Worm (Caenorhabditis elegans) whole organism, mixed stage, embryonic: ENCODE results near the gene F40F9.10.

Experiments used
- M03D4.4 ChIP-seq: sonication (generic microtip); optimal IDR thresholded peaks from 2 replicates; lab custom pipeline; 2017; ENCODE audit warnings: mild to moderate bottlenecking, missing genetic modification characterization, missing compliant biosample characterization
- bed-3 ChIP-seq: fragments of 200-800 bp; sonication (Bioruptor generic); optimal IDR thresholded peaks from 3 replicates; lab custom pipeline; 2018; ENCODE audit warnings: mild to moderate bottlenecking, missing genetic modification characterization, moderate library complexity, missing compliant biosample characterization
- blmp-1 ChIP-seq: fragments of 150-350 bp; optimal IDR thresholded peaks from 2 replicates; lab custom pipeline; 2014; ENCODE audit warnings: missing biosample characterization, missing genetic modification characterization
- ceh-43 ChIP-seq: fragments of 200-800 bp; sonication (Bioruptor generic); optimal IDR thresholded peaks from 2 replicates; lab custom pipeline; 2018; ENCODE audit warnings: mild to moderate bottlenecking, missing genetic modification characterization, moderate library complexity, missing compliant biosample characterization
- ceh-83 ChIP-seq: fragments of 200-800 bp; sonication (Bioruptor generic); optimal IDR thresholded peaks from 2 replicates; lab custom pipeline; 2018; ENCODE audit warnings: mild to moderate bottlenecking, missing genetic modification characterization, missing compliant biosample characterization
- ces-1 ChIP-seq: fragments of 150-350 bp; optimal IDR thresholded peaks from 2 replicates; lab custom pipeline; 2014; ENCODE audit warnings: missing biosample characterization, missing genetic modification reagents, missing genetic modification characterization
- cnd-1 ChIP-seq: fragments of 200-800 bp; sonication (Bioruptor generic); optimal IDR thresholded peaks from 2 replicates; lab custom pipeline; 2018; ENCODE audit warnings: mild to moderate bottlenecking, missing genetic modification characterization, missing compliant biosample characterization
- drap-1 ChIP-seq: fragments of 200-800 bp; sonication (Bioruptor generic); optimal IDR thresholded peaks from 3 replicates; lab custom pipeline; 2018; ENCODE audit warnings: mild to moderate bottlenecking, missing genetic modification characterization, missing compliant biosample characterization
- elt-1 ChIP-seq: sonication (generic microtip); optimal IDR thresholded peaks from 2 replicates; lab custom pipeline; 2017; ENCODE audit warnings: missing genetic modification characterization, mild to moderate bottlenecking, missing compliant biosample characterization, antibody characterized with exemption, moderate library complexity, borderline replicate concordance; ENCODE audit not compliant: insufficient read depth
- elt-3 ChIP-seq: fragments of 150-350 bp; optimal IDR thresholded peaks from 2 replicates; lab custom pipeline; 2014; ENCODE audit warnings: missing biosample characterization, missing genetic modification characterization
- flh-1 ChIP-seq: fragments of 200-800 bp; sonication (Bioruptor generic); optimal IDR thresholded peaks from 2 replicates; lab custom pipeline; 2018; ENCODE audit warnings: mild to moderate bottlenecking, missing genetic modification characterization, moderate library complexity, missing compliant biosample characterization
- ham-2 ChIP-seq: fragments of 200-800 bp; sonication (Bioruptor generic); optimal IDR thresholded peaks from 2 replicates; lab custom pipeline; 2018; ENCODE audit warnings: mild to moderate bottlenecking, missing genetic modification characterization, missing compliant biosample characterization
- lin-13 ChIP-seq: fragments of 150-350 bp; optimal IDR thresholded peaks from 2 replicates; lab custom pipeline; 2014; ENCODE audit warnings: missing biosample characterization, missing genetic modification characterization
- lin-32 ChIP-seq: fragments of 200-800 bp; sonication (Bioruptor generic); optimal IDR thresholded peaks from 2 replicates; lab custom pipeline; 2018; ENCODE audit warnings: mild to moderate bottlenecking, missing genetic modification characterization, missing compliant biosample characterization
- lsy-2 ChIP-seq: fragments of 150-350 bp; optimal IDR thresholded peaks from 2 replicates; lab custom pipeline; 2014; ENCODE audit warnings: missing biosample characterization, missing genetic modification characterization
- mab-5 ChIP-seq: fragments of 150-350 bp; optimal IDR thresholded peaks from 2 replicates; lab custom pipeline; 2014; ENCODE audit warnings: missing biosample characterization, missing genetic modification characterization
- nhr-12 ChIP-seq: fragments of 150-350 bp; optimal IDR thresholded peaks from 2 replicates; lab custom pipeline; 2014; ENCODE audit warnings: missing biosample characterization, missing genetic modification characterization
- nhr-2 ChIP-seq: fragments of 150-350 bp; optimal IDR thresholded peaks from 2 replicates; lab custom pipeline; 2014; ENCODE audit warnings: missing biosample characterization, missing genetic modification characterization
- nhr-237 ChIP-seq: fragments of 150-350 bp; optimal IDR thresholded peaks from 2 replicates; lab custom pipeline; 2014; ENCODE audit warnings: missing biosample characterization, missing genetic modification characterization
- nhr-28 ChIP-seq: fragments of 150-350 bp; optimal IDR thresholded peaks from 2 replicates; lab custom pipeline; 2014; ENCODE audit warnings: missing biosample characterization, missing genetic modification characterization
- nhr-76 ChIP-seq: sonication (generic microtip); optimal IDR thresholded peaks from 2 replicates; lab custom pipeline; 2017; ENCODE audit warnings: missing biosample characterization, missing genetic modification characterization
- pha-4 ChIP-seq: fragments of 150-350 bp; optimal IDR thresholded peaks from 2 replicates; lab custom pipeline; 2018; ENCODE audit warnings: missing biosample characterization, missing genetic modification reagents, missing genetic modification characterization
- snpc-4 ChIP-seq: fragments of 150-350 bp; optimal IDR thresholded peaks from 2 replicates; lab custom pipeline; 2014; ENCODE audit warnings: missing biosample characterization, missing genetic modification characterization
- sptf-1 ChIP-seq: sonication (generic microtip); optimal IDR thresholded peaks from 2 replicates; lab custom pipeline; 2017; ENCODE audit warnings: mild to moderate bottlenecking, missing genetic modification characterization, moderate library complexity, missing compliant biosample characterization
- tbx-8 ChIP-seq: fragments of 200-800 bp; sonication (Bioruptor generic); optimal IDR thresholded peaks from 2 replicates; lab custom pipeline; 2018; ENCODE audit warnings: mild to moderate bottlenecking, missing genetic modification characterization, moderate library complexity, missing compliant biosample characterization
- unc-120 ChIP-seq: sonication (generic microtip); optimal IDR thresholded peaks from 2 replicates; lab custom pipeline; 2017; ENCODE audit warnings: missing genetic modification characterization, missing compliant biosample characterization; ENCODE audit not compliant: poor library complexity, severe bottlenecking
- unc-39 ChIP-seq: fragments of 150-350 bp; optimal IDR thresholded peaks from 2 replicates; lab custom pipeline; 2014; ENCODE audit warnings: missing biosample characterization, missing genetic modification characterization
- unc-62 ChIP-seq: fragments of 150-350 bp; optimal IDR thresholded peaks from 2 replicates; lab custom pipeline; 2014; ENCODE audit warnings: missing biosample characterization, missing genetic modification reagents, missing genetic modification characterization
- zip-8 ChIP-seq: fragments of 150-350 bp; optimal IDR thresholded peaks from 2 replicates; lab custom pipeline; 2014; ENCODE audit warnings: missing biosample characterization, missing genetic modification characterization
- ztf-11 ChIP-seq: fragments of 150-350 bp; optimal IDR thresholded peaks from 2 replicates; lab custom pipeline; 2014; ENCODE audit warnings: missing biosample characterization, missing genetic modification characterization

F40F9.10 gene

DNA sequence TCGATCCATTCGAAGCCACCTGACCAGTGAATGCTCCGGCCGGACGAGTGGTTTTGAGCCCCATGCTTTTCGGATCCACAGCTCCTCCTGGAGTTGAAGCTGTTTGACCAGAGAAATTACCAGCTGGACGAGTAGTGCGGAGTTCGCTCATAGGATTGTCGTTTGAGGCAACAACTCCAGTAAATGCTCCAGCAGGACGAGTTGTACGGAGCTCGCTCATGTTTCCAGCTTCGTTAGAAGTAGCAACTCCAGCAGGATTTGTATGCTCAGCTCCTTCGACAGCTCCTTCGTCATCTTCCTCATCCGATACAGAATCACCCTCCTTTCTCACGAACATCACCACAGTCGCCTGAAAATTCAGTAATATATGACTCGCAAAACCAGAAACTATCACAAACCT lies 40.1 kb upstream of the F40F9.10 start:
- TF ChIP-seq mab-5, result no peak
- TF ChIP-seq tbx-8 (GFP tag; lab: Kevin White, UChicago), result no peak
- TF ChIP-seq ceh-83 (GFP tag; lab: Kevin White, UChicago), result no peak
- no peak for TF ChIP-seq unc-62 (GFP tag; lab: Kevin White, UChicago)
- TF ChIP-seq flh-1, result no peak
- no peak for TF ChIP-seq lin-13 (tag; lab: Kevin White, UChicago)
- TF ChIP-seq nhr-237 (tag; lab: Kevin White, UChicago), result no peak
- TF ChIP-seq lin-32 (GFP tag; lab: Kevin White, UChicago), result no peak
- TF ChIP-seq ham-2 (GFP tag; lab: Kevin White, UChicago), result no peak

DNA sequence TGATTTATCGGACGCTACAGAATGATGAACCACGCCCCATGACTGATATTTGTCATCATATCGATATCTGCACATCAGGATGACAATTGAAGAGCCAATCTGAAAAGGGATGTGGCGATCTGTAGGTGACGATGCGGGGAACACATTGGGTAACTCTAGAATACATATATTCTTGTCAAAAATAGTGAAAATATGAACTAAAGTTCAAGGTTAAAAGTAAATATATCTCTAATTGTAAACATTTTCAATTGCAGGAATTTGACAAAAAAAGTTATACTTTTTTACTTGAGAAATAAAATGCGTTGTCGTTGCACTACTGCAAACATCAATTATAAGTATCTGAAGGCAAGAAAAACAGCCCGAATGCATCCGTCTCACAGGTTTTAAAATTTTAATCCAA lies 39.5 kb upstream of the F40F9.10 start, which contains the start of gene F58E6.6:
TSS of gene F58E6.6 (minus strand) at position 101 of the 400 bp plus-strand sequence.
- TF ChIP-seq mab-5, result no peak
- TF ChIP-seq ceh-83 (GFP tag; lab: Kevin White, UChicago), result no peak
- TF ChIP-seq bed-3 (GFP tag; lab: Kevin White, UChicago), result no peak
- no peak for TF ChIP-seq zip-8 (tag; lab: Kevin White, UChicago)
- no peak for TF ChIP-seq elt-1
- TF ChIP-seq drap-1 (GFP tag; lab: Kevin White, UChicago), result no peak
- TF ChIP-seq ceh-43, result no peak
- TF ChIP-seq nhr-2 (tag; lab: Kevin White, UChicago), result no peak
- TF ChIP-seq lin-32 (GFP tag; lab: Kevin White, UChicago), result no peak
- TF ChIP-seq blmp-1 (tag; lab: Kevin White, UChicago), result no peak
- no peak for TF ChIP-seq flh-1
- no peak for TF ChIP-seq M03D4.4
- no peak for TF ChIP-seq elt-3 (tag; lab: Kevin White, UChicago)
- TF ChIP-seq nhr-28 (tag; lab: Kevin White, UChicago), result no peak
- TF ChIP-seq nhr-12 (tag; lab: Kevin White, UChicago), result no peak
- no peak for TF ChIP-seq unc-120 (tag; lab: Kevin White, UChicago)
- no peak for TF ChIP-seq ztf-11
- no peak for TF ChIP-seq nhr-237 (tag; lab: Kevin White, UChicago)

DNA sequence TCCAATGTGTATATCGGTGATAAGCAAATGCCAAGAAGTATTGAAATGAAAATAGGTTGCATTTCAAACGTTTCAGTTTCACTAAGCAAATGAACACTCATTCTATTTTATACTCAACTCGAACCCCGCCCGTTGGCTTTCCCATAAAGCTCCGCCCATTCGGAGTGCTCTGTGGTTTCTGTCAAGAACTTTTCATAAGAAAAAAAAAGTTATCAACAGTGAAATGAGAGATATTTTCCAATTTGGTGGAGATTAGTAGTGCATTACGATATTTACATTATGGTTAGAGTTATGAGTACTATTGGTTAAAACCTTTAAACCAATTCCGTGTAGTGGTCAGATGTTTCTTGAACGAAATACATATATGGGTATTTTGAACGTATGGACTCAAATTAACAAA lies 36.9 kb upstream of the F40F9.10 start, which contains the start of gene F58E6.4:
TSS of gene F58E6.4 (minus strand) at position 101 of the 400 bp plus-strand sequence.
- TF ChIP-seq lsy-2 (tag; lab: Kevin White, UChicago) (no peak), nhr-12 (tag; lab: Kevin White, UChicago) (no peak), cnd-1 (tag; lab: Kevin White, UChicago) (no peak), ztf-11 (no peak), sptf-1 (tag; lab: Kevin White, UChicago) (no peak), nhr-28 (tag; lab: Kevin White, UChicago) (no peak), zip-8 (tag; lab: Kevin White, UChicago) (no peak), ces-1 (GFP tag; lab: Kevin White, UChicago) (no peak)
- TF ChIP-seq, all 35 proteins: peak for 0

DNA sequence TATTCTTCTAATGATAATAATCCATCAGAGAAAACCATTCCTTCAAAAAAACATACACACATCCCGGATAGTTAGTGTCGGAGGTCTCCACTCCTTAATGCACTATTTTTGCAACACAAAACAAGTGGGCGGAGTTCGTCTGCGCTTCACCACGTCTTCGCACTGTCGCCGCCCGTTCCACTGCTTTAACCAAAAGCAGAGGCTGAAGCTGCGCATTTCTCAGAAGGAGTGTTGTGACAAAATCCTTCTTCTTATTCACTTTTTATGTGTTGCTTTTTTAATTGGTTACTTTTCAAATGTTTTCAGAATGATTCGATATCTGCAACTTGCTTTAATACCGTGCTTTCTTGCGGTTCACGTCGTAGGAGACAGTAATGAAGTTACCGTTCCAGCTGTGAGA lies 31.5 kb upstream of the F40F9.10 start, which contains the start of gene F58E6.13:
TSS of gene F58E6.13 (plus strand) at position 301 of the 400 bp plus-strand sequence.
- TF ChIP-seq snpc-4 (tag; lab: Kevin White, UChicago), result no peak
- no peak for TF ChIP-seq nhr-28 (tag; lab: Kevin White, UChicago)
- no peak for TF ChIP-seq ztf-11
- TF ChIP-seq nhr-76 (tag; lab: Kevin White, UChicago), result no peak
- no peak for TF ChIP-seq bed-3 (GFP tag; lab: Kevin White, UChicago)

DNA sequence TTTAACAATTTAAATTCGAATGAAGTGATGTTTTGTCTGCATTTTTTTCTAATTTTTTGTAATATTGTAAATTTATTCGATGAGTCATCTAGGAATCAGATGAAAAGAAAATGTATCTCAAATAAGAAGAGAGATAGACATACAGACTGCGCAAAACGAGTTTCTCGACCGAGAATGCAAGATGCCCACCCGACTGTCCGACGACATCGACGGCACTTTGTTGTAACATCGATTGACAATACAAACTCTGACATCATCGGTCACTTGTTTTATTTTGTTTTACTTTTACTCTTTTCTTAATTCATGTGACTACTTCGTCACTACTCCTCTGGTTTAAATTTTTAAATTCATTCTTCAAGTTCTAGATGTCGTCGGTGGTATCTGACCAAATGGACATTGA lies 27.4 kb upstream of the F40F9.10 start, which contains the start of gene sta-2:
TSS of gene sta-2 (plus strand) at position 349 of the 400 bp plus-strand sequence.
- TF ChIP-seq nhr-237 (tag; lab: Kevin White, UChicago) (no peak), ham-2 (GFP tag; lab: Kevin White, UChicago) (no peak), pha-4 (tag; lab: Kevin White, UChicago) (no peak), tbx-8 (GFP tag; lab: Kevin White, UChicago) (no peak), nhr-2 (tag; lab: Kevin White, UChicago) (no peak), elt-3 (tag; lab: Kevin White, UChicago) (no peak), ces-1 (GFP tag; lab: Kevin White, UChicago) (no peak), lsy-2 (tag; lab: Kevin White, UChicago) (no peak), mab-5 (no peak), M03D4.4 (no peak), unc-62 (GFP tag; lab: Kevin White, UChicago) (no peak), unc-39 (tag; lab: Kevin White, UChicago) (no peak)
